Worm (Caenorhabditis elegans) whole organism, late embryonic: ENCODE data around the gene ostb-1.

Experiments
- K02D7.2 ChIP-seq: sonication (generic microtip); optimal IDR thresholded peaks from 2 replicates; lab custom pipeline; 2017; ENCODE audit warnings: mild to moderate bottlenecking, missing genetic modification characterization, missing compliant biosample characterization
- K09A11.1 ChIP-seq: sonication (generic microtip); optimal IDR thresholded peaks from 2 replicates; lab custom pipeline; 2017; ENCODE audit warnings: antibody characterized with exemption, mild to moderate bottlenecking, missing genetic modification characterization, missing compliant biosample characterization; ENCODE audit not compliant: insufficient read depth
- ceh-14 ChIP-seq: sonication (generic microtip); optimal IDR thresholded peaks from 2 replicates; lab custom pipeline; 2016; ENCODE audit warnings: missing genotype, missing genetic modification characterization, missing compliant biosample characterization
- ceh-18 ChIP-seq: sonication (generic microtip); optimal IDR thresholded peaks from 2 replicates; lab custom pipeline; 2016; ENCODE audit warnings: missing genetic modification characterization, missing compliant biosample characterization
- ceh-24 ChIP-seq: sonication (generic microtip); optimal IDR thresholded peaks from 2 replicates; lab custom pipeline; 2016; ENCODE audit warnings: mild to moderate bottlenecking, missing genetic modification characterization, missing compliant biosample characterization
- ceh-30 ChIP-seq: fragments of 150-350 bp; optimal IDR thresholded peaks from 2 replicates; lab custom pipeline; 2014; ENCODE audit warnings: missing biosample characterization, missing genetic modification characterization
- ceh-31 ChIP-seq: sonication (generic microtip); optimal IDR thresholded peaks from 2 replicates; lab custom pipeline; 2016; ENCODE audit warnings: missing genetic modification characterization, missing compliant biosample characterization
- ceh-34 ChIP-seq: sonication (generic microtip); optimal IDR thresholded peaks from 2 replicates; lab custom pipeline; 2016; ENCODE audit warnings: mild to moderate bottlenecking, missing genetic modification characterization, missing compliant biosample characterization
- ceh-45 ChIP-seq: fragments of 200-800 bp; sonication (Bioruptor generic); IDR thresholded peaks from 2 replicates; pipeline ENCODE4 v1.3.6; 2022; ENCODE audit warnings: missing genetic modification reagents, missing genetic modification characterization, missing compliant biosample characterization
- che-1 ChIP-seq: sonication (generic microtip); optimal IDR thresholded peaks from 2 replicates; lab custom pipeline; 2016; ENCODE audit warnings: mild to moderate bottlenecking, missing genetic modification characterization, missing compliant biosample characterization
- dmd-4 ChIP-seq: sonication (generic microtip); optimal IDR thresholded peaks from 2 replicates; lab custom pipeline; 2016; ENCODE audit warnings: borderline replicate concordance, missing genetic modification characterization, missing compliant biosample characterization
- eyg-1 ChIP-seq: sonication (generic microtip); optimal IDR thresholded peaks from 2 replicates; lab custom pipeline; 2016; ENCODE audit warnings: missing genotype, missing genetic modification characterization, missing compliant biosample characterization
- fax-1 ChIP-seq: sonication (generic microtip); optimal IDR thresholded peaks from 2 replicates; lab custom pipeline; 2016; ENCODE audit warnings: missing genotype, missing genetic modification characterization, missing compliant biosample characterization
- hlh-13 ChIP-seq: fragments of 200-800 bp; sonication (Bioruptor generic); optimal IDR thresholded peaks from 2 replicates; lab custom pipeline; 2018; ENCODE audit warnings: mild to moderate bottlenecking, missing genetic modification characterization, missing compliant biosample characterization
- hlh-30 ChIP-seq: sonication (generic microtip); optimal IDR thresholded peaks from 2 replicates; lab custom pipeline; 2017; ENCODE audit warnings: antibody characterized with exemption, missing genetic modification characterization, missing compliant biosample characterization; ENCODE audit not compliant: insufficient read depth
- hlh-6 ChIP-seq: sonication (generic microtip); optimal IDR thresholded peaks from 2 replicates; lab custom pipeline; 2016; ENCODE audit warnings: missing genotype, missing genetic modification characterization, missing compliant biosample characterization
- hlh-8 ChIP-seq: sonication (generic microtip); optimal IDR thresholded peaks from 2 replicates; lab custom pipeline; 2016; ENCODE audit warnings: missing genotype, missing genetic modification characterization, missing compliant biosample characterization
- lim-6 ChIP-seq: sonication (generic microtip); optimal IDR thresholded peaks from 2 replicates; lab custom pipeline; 2016; ENCODE audit warnings: missing genetic modification characterization, missing compliant biosample characterization
- lin-11 ChIP-seq: fragments of 200-800 bp; sonication (Bioruptor generic); optimal IDR thresholded peaks from 2 replicates; lab custom pipeline; 2018; ENCODE audit warnings: mild to moderate bottlenecking, missing genetic modification characterization, missing compliant biosample characterization
- mec-3 ChIP-seq: sonication (generic microtip); optimal IDR thresholded peaks from 2 replicates; lab custom pipeline; 2016; ENCODE audit warnings: borderline replicate concordance, missing genetic modification characterization, missing compliant biosample characterization
- nfya-1 ChIP-seq: sonication (generic microtip); optimal IDR thresholded peaks from 2 replicates; lab custom pipeline; 2017; ENCODE audit warnings: missing genetic modification characterization, mild to moderate bottlenecking, missing compliant biosample characterization, antibody characterized with exemption, moderate library complexity
- nhr-11 ChIP-seq: fragments of 150-350 bp; optimal IDR thresholded peaks from 2 replicates; lab custom pipeline; 2014; ENCODE audit warnings: missing biosample characterization, missing genetic modification characterization
- npax-4 ChIP-seq: sonication (generic microtip); optimal IDR thresholded peaks from 2 replicates; lab custom pipeline; 2016; ENCODE audit warnings: missing genetic modification characterization, missing compliant biosample characterization
- pag-3 ChIP-seq: sonication (generic microtip); optimal IDR thresholded peaks from 2 replicates; lab custom pipeline; 2016; ENCODE audit warnings: missing compliant biosample characterization, missing genetic modification characterization, borderline replicate concordance
- pat-9 ChIP-seq: fragments of 200-800 bp; sonication (Bioruptor generic); optimal IDR thresholded peaks from 2 replicates; lab custom pipeline; 2018; ENCODE audit warnings: mild to moderate bottlenecking, missing genetic modification characterization, moderate library complexity, missing compliant biosample characterization
- pax-1 ChIP-seq: fragments of 150-350 bp; optimal IDR thresholded peaks from 2 replicates; lab custom pipeline; 2014; ENCODE audit warnings: missing biosample characterization, missing genetic modification characterization
- pha-4 ChIP-seq: fragments of 150-350 bp; optimal IDR thresholded peaks from 2 replicates; lab custom pipeline; 2018; ENCODE audit warnings: missing biosample characterization, missing genetic modification reagents, missing genetic modification characterization
- ref-2 ChIP-seq: sonication (generic microtip); optimal IDR thresholded peaks from 2 replicates; lab custom pipeline; 2016; ENCODE audit warnings: missing genetic modification characterization, missing compliant biosample characterization
- rnt-1 ChIP-seq: sonication (generic microtip); optimal IDR thresholded peaks from 2 replicates; lab custom pipeline; 2016; ENCODE audit warnings: missing genetic modification characterization, missing compliant biosample characterization
- sdc-2 ChIP-seq: sonication (generic microtip); optimal IDR thresholded peaks from 2 replicates; lab custom pipeline; 2016; ENCODE audit warnings: missing genotype, missing genetic modification characterization, missing compliant biosample characterization
- tbx-2 ChIP-seq: sonication (generic microtip); optimal IDR thresholded peaks from 2 replicates; lab custom pipeline; 2016; ENCODE audit warnings: missing genetic modification characterization, missing compliant biosample characterization
- tbx-7 ChIP-seq: sonication (generic microtip); optimal IDR thresholded peaks from 2 replicates; lab custom pipeline; 2016; ENCODE audit warnings: missing genotype, missing genetic modification characterization, missing compliant biosample characterization
- unc-55 ChIP-seq: sonication (generic microtip); optimal IDR thresholded peaks from 2 replicates; lab custom pipeline; 2017; ENCODE audit warnings: missing biosample characterization, missing genetic modification reagents, missing genetic modification characterization
- ztf-16 ChIP-seq: sonication (generic microtip); optimal IDR thresholded peaks from 2 replicates; lab custom pipeline; 2017; ENCODE audit warnings: missing genetic modification characterization, missing compliant biosample characterization

The ostb-1 gene

ce11 chrII:7857485-7858010 lies 6.8 kb upstream of the ostb-1 start, which contains the start of the genes cec-3 and T09A5.15 (continued):
- peak; percentile 51 for TF ChIP-seq ref-2
- no peak for TF ChIP-seq ztf-16 (tag; lab: Kevin White, UChicago)

- TF ChIP-seq pag-3 (tag; lab: Kevin White, UChicago) (no peak), ceh-45 (GFP tag; lab: Robert Waterston, UW) (no peak), hlh-6 (tag; lab: Kevin White, UChicago) (no peak), che-1 (tag; lab: Kevin White, UChicago) (no peak), npax-4 (tag; lab: Kevin White, UChicago) (no peak), dmd-4 (tag; lab: Kevin White, UChicago) (no peak), pha-4 (no peak), ceh-18 (tag; lab: Kevin White, UChicago) (no peak), hlh-13 (no peak), ceh-31 (tag; lab: Kevin White, UChicago) (no peak), pax-1 (tag; lab: Kevin White, UChicago) (no peak), fax-1 (tag; lab: Kevin White, UChicago) (no peak), mec-3 (tag; lab: Kevin White, UChicago) (no peak), hlh-30 (tag; lab: Kevin White, UChicago) (no peak), rnt-1 (tag; lab: Kevin White, UChicago) (no peak)
Measured at ce11 chrII:7858101-7858500, 6.2 kb upstream of the ostb-1 start, which contains the start of gene sds-22. TSS of gene sds-22 (plus strand) at chrII:7858401.

- TF ChIP-seq unc-55 (GFP tag; lab: Kevin White, UChicago) (peak; percentile 30), nhr-11 (tag; lab: Kevin White, UChicago) (no peak), hlh-8 (tag; lab: Kevin White, UChicago) (no peak), pat-9 (tag; lab: Kevin White, UChicago) (no peak), ceh-31 (tag; lab: Kevin White, UChicago) (peak; percentile 68), sdc-2 (tag; lab: Kevin White, UChicago) (no peak), pag-3 (tag; lab: Kevin White, UChicago) (no peak), tbx-2 (tag; lab: Kevin White, UChicago) (peak; percentile 24), ceh-34 (tag; lab: Kevin White, UChicago) (peak; percentile 36), ref-2 (peak; percentile 36), nfya-1 (peak; percentile 40)
Measured at ce11 chrII:7860221-7860928, 3.9 kb upstream of the ostb-1 start, which contains the start of gene lin-5. TSS of gene lin-5 (plus strand) at chrII:7860574.

- no peak for TF ChIP-seq ceh-24 (tag; lab: Kevin White, UChicago)
- peak; percentile 29 for TF ChIP-seq K09A11.1 (tag; lab: Kevin White, UChicago)
Measured at ce11 chrII:7863480-7864125, 704 bp upstream of the ostb-1 start.

- TF ChIP-seq ceh-30 (tag; lab: Kevin White, UChicago): no peak
- TF ChIP-seq hlh-13: no peak
- no peak for TF ChIP-seq pag-3 (tag; lab: Kevin White, UChicago)
- no peak for TF ChIP-seq lin-11 (tag; lab: Kevin White, UChicago)
- no peak for TF ChIP-seq K09A11.1 (tag; lab: Kevin White, UChicago)
- no peak for TF ChIP-seq lim-6 (tag; lab: Kevin White, UChicago)
- no peak for TF ChIP-seq ceh-14 (tag; lab: Kevin White, UChicago)
- TF ChIP-seq eyg-1 (tag; lab: Kevin White, UChicago): no peak
- TF ChIP-seq tbx-7 (tag; lab: Kevin White, UChicago): no peak
- no peak for TF ChIP-seq mec-3 (tag; lab: Kevin White, UChicago)
- no peak for TF ChIP-seq hlh-8 (tag; lab: Kevin White, UChicago)
- no peak for TF ChIP-seq K02D7.2 (tag; lab: Kevin White, UChicago)
Measured at ce11 chrII:7864892-7865291, 585 bp downstream of the ostb-1 start.
